Fruit fly (Drosophila melanogaster): ENCODE measurements around the gene Uch-L5.

dm6 chr3L:9455819-9456388, 20.9 kb downstream of the Uch-L5 start, which contains the start of the genes phol and CG3552:
- TF ChIP-seq Rx (GFP tag; IDR thresholded peaks at IDR 0.05) (no peak), gfzf (GFP tag; optimal IDR thresholded peaks at IDR 0.05) (peak; percentile 51), Oaz (GFP tag; IDR thresholded peaks at IDR 0.05) (no peak), CG6272 (GFP tag; IDR thresholded peaks at IDR 0.05) (no peak), crol (GFP tag; IDR thresholded peaks at IDR 0.05) (peak; percentile 25; the same call in 1 of the 2 replicates), z (GFP tag; IDR thresholded peaks at IDR 0.05) (no peak), CG32772 (GFP tag; IDR thresholded peaks at IDR 0.05) (no peak)
